Worm (Caenorhabditis elegans) whole organism, L4 larva: Measurements from ENCODE around the gene C16C8.18.
A peak's percentile ranks its signal among the peaks of the same experiment; 100 is the strongest.

Experiments used
- F10B5.3 ChIP-seq: sonication (generic microtip); optimal IDR thresholded peaks from 2 replicates; lab custom pipeline; 2016; ENCODE audit warnings: mild to moderate bottlenecking, missing genetic modification characterization, missing compliant biosample characterization
- F26F4.8 ChIP-seq: fragments of 200-800 bp; sonication (Bioruptor generic); conservative IDR thresholded peaks from 2 replicates; pipeline ENCODE4 v1.3.6; 2022; ENCODE audit warnings: missing genetic modification characterization, missing compliant biosample characterization
- Y75B8A.6 ChIP-seq: fragments of 200-800 bp; sonication (Bioruptor generic); IDR thresholded peaks from 2 replicates; pipeline ENCODE4 v1.3.6; 2022; ENCODE audit warnings: missing genetic modification reagents, missing genetic modification characterization, missing compliant biosample characterization
- aha-1 ChIP-seq: fragments of 150-350 bp; peaks from one replicate; lab custom pipeline; 2014; ENCODE audit warnings: missing biosample characterization, missing genetic modification characterization
- ceh-32 ChIP-seq: sonication (generic microtip); optimal IDR thresholded peaks from 2 replicates; lab custom pipeline; 2016; ENCODE audit warnings: mild to moderate bottlenecking, missing genetic modification characterization, missing compliant biosample characterization; ENCODE audit not compliant: poor library complexity
- ceh-44 ChIP-seq: fragments of 200-800 bp; sonication (Bioruptor generic); IDR thresholded peaks from 2 replicates; pipeline ENCODE4 v1.3.6; 2022; ENCODE audit warnings: missing genetic modification reagents, missing genetic modification characterization, missing compliant biosample characterization
- ceh-62 ChIP-seq: sonication (generic microtip); optimal IDR thresholded peaks from 2 replicates; lab custom pipeline; 2017; ENCODE audit warnings: missing biosample characterization, missing genetic modification characterization
- cey-2 ChIP-seq: sonication (generic microtip); optimal IDR thresholded peaks from 3 replicates; lab custom pipeline; 2017; ENCODE audit warnings: missing genetic modification characterization, mild to moderate bottlenecking, missing compliant biosample characterization, antibody characterized with exemption, borderline replicate concordance; ENCODE audit not compliant: insufficient read depth
- dmd-6 ChIP-seq: fragments of 200-800 bp; sonication (Bioruptor generic); IDR thresholded peaks from 2 replicates; pipeline ENCODE4 v1.3.6; 2022; ENCODE audit warnings: missing genetic modification reagents, missing genetic modification characterization, missing compliant biosample characterization
- dmd-8 ChIP-seq: fragments of 200-800 bp; sonication (Bioruptor generic); IDR thresholded peaks from 2 replicates; pipeline ENCODE4 v1.3.6; 2022; ENCODE audit warnings: missing genetic modification characterization, missing compliant biosample characterization
- dmd-9 ChIP-seq: fragments of 200-800 bp; sonication (Bioruptor generic); IDR thresholded peaks from 2 replicates; pipeline ENCODE4 v1.3.6; 2022; ENCODE audit warnings: missing genetic modification reagents, missing genetic modification characterization, missing compliant biosample characterization
- dpl-1 ChIP-seq: fragments of 150-350 bp; optimal IDR thresholded peaks from 2 replicates; lab custom pipeline; 2014; ENCODE audit warnings: missing biosample characterization, missing genetic modification reagents, missing genetic modification characterization
- duxl-1 ChIP-seq: sonication (generic microtip); optimal IDR thresholded peaks from 2 replicates; lab custom pipeline; 2016; ENCODE audit warnings: mild to moderate bottlenecking, missing genetic modification characterization, moderate library complexity, missing compliant biosample characterization; ENCODE audit not compliant: poor library complexity
- fkh-10 ChIP-seq: fragments of 150-350 bp; optimal IDR thresholded peaks from 2 replicates; lab custom pipeline; 2014; ENCODE audit warnings: missing biosample characterization, missing genetic modification reagents, missing genetic modification characterization
- hlh-11 ChIP-seq: fragments of 200-800 bp; sonication (Bioruptor generic); optimal IDR thresholded peaks from 2 replicates; lab custom pipeline; 2018; ENCODE audit warnings: mild to moderate bottlenecking, missing genetic modification characterization, missing compliant biosample characterization
- lim-7 ChIP-seq: fragments of 200-800 bp; sonication (Bioruptor generic); IDR thresholded peaks from 2 replicates; pipeline ENCODE4 v1.3.6; 2022; ENCODE audit warnings: missing genetic modification characterization, missing compliant biosample characterization
- lin-1 ChIP-seq: fragments of 200-800 bp; sonication (Bioruptor generic); IDR thresholded peaks from 2 replicates; pipeline ENCODE4 v1.3.6; 2022; ENCODE audit warnings: missing genetic modification reagents, missing genetic modification characterization, missing compliant biosample characterization
- lin-13 ChIP-seq: fragments of 150-350 bp; optimal IDR thresholded peaks from 2 replicates; lab custom pipeline; 2014; ENCODE audit warnings: missing biosample characterization, missing genetic modification reagents, missing genetic modification characterization
- madf-9 ChIP-seq: fragments of 200-800 bp; sonication (Bioruptor generic); conservative IDR thresholded peaks from 2 replicates; pipeline ENCODE4 v1.3.6; 2022; ENCODE audit warnings: missing genetic modification reagents, missing genetic modification characterization, missing compliant biosample characterization
- mdt-29 ChIP-seq: fragments of 200-800 bp; sonication (Bioruptor generic); IDR thresholded peaks from 2 replicates; pipeline ENCODE4 v1.3.6; 2022; ENCODE audit warnings: missing genetic modification reagents, missing genetic modification characterization, missing compliant biosample characterization
- mxl-2 ChIP-seq: fragments of 200-800 bp; sonication (Bioruptor generic); conservative IDR thresholded peaks from 2 replicates; pipeline ENCODE4 v1.3.6; 2022; ENCODE audit warnings: missing genetic modification reagents, missing genetic modification characterization, missing compliant biosample characterization
- nhr-102 ChIP-seq: sonication (generic microtip); optimal IDR thresholded peaks from 2 replicates; lab custom pipeline; 2016; ENCODE audit warnings: mild to moderate bottlenecking, missing genetic modification characterization, moderate library complexity, missing compliant biosample characterization
- nhr-111 ChIP-seq: fragments of 200-800 bp; sonication (Bioruptor generic); optimal IDR thresholded peaks from 2 replicates; lab custom pipeline; 2018; ENCODE audit warnings: mild to moderate bottlenecking, missing genetic modification characterization, missing compliant biosample characterization
- nhr-25 ChIP-seq: sonication (generic microtip); optimal IDR thresholded peaks from 2 replicates; lab custom pipeline; 2017; ENCODE audit warnings: missing genetic modification characterization, mild to moderate bottlenecking, missing compliant biosample characterization, antibody characterized with exemption, moderate library complexity, borderline replicate concordance; ENCODE audit not compliant: insufficient read depth
- nhr-28 ChIP-seq: fragments of 150-350 bp; optimal IDR thresholded peaks from 2 replicates; lab custom pipeline; 2014; ENCODE audit warnings: missing biosample characterization, missing genetic modification characterization
- nhr-76 ChIP-seq: fragments of 150-350 bp; optimal IDR thresholded peaks from 2 replicates; lab custom pipeline; 2014; ENCODE audit warnings: missing biosample characterization, missing genetic modification characterization
- nhr-77 ChIP-seq: fragments of 150-350 bp; optimal IDR thresholded peaks from 2 replicates; lab custom pipeline; 2014; ENCODE audit warnings: missing biosample characterization, missing genetic modification characterization
- php-3 ChIP-seq: fragments of 200-800 bp; sonication (Bioruptor generic); IDR thresholded peaks from 2 replicates; pipeline ENCODE4 v1.3.6; 2022; ENCODE audit warnings: missing genetic modification reagents, missing genetic modification characterization, missing compliant biosample characterization
- pqm-1 ChIP-seq: sonication (generic microtip); optimal IDR thresholded peaks from 2 replicates; lab custom pipeline; 2017; ENCODE audit warnings: missing biosample characterization, missing genetic modification characterization
- rbr-2 ChIP-seq: sonication (generic microtip); optimal IDR thresholded peaks from 2 replicates; lab custom pipeline; 2016; ENCODE audit warnings: missing genotype, missing genetic modification characterization, missing compliant biosample characterization
- set-16 ChIP-seq: fragments of 200-800 bp; sonication (Bioruptor generic); IDR thresholded peaks from 2 replicates; pipeline ENCODE4 v1.3.6; 2022; ENCODE audit warnings: missing genetic modification reagents, missing genetic modification characterization, missing compliant biosample characterization
- skn-1 ChIP-seq: fragments of 150-350 bp; optimal IDR thresholded peaks from 2 replicates; lab custom pipeline; 2014; ENCODE audit warnings: missing biosample characterization, missing genetic modification characterization
- spr-3 ChIP-seq: fragments of 200-800 bp; sonication (Bioruptor generic); optimal IDR thresholded peaks from 2 replicates; lab custom pipeline; 2018; ENCODE audit warnings: mild to moderate bottlenecking, missing genetic modification characterization, missing compliant biosample characterization
- unc-130 ChIP-seq: sonication (generic microtip); optimal IDR thresholded peaks from 2 replicates; lab custom pipeline; 2016; ENCODE audit warnings: missing genetic modification reagents, missing genetic modification characterization, missing compliant biosample characterization
- unc-62 ChIP-seq, 3 experiments: fragments of 150-350 bp in 1 of 3; sonication (generic microtip); optimal IDR thresholded peaks in 2 of 3; peaks in 1 of 3; 1 replicate in 1 of 3; 2 replicates in 2 of 3; lab custom pipeline; 2014 to 2017; ENCODE audit warnings: missing biosample characterization in 3 of 3, missing genetic modification characterization in 3 of 3, missing genetic modification reagents in 3 of 3, missing genotype in 1 of 3
- vab-7 ChIP-seq: fragments of 200-800 bp; sonication (Bioruptor generic); IDR thresholded peaks from 2 replicates; pipeline ENCODE4 v1.3.6; 2022; ENCODE audit warnings: missing genetic modification reagents, missing genetic modification characterization, missing compliant biosample characterization

C16C8.18 gene

ce11 chrII:3439244-3439698 is 9.8 kb downstream of the C16C8.18 start (continued):
- TF ChIP-seq dmd-8 (GFP tag; lab: Robert Waterston, UW) (peak; percentile 91), set-16 (GFP tag; lab: Robert Waterston, UW) (peak; percentile 95), ceh-32 (tag; lab: Kevin White, UChicago) (no peak), rbr-2 (peak; percentile 48), cey-2 (tag; lab: Kevin White, UChicago) (no peak), ceh-44 (GFP tag; lab: Robert Waterston, UW) (peak; percentile 54; the same call in 1 of the 2 replicates), nhr-76 (tag; lab: Kevin White, UChicago) (no peak), F10B5.3 (tag; lab: Kevin White, UChicago) (no peak), ceh-62 (tag; lab: Kevin White, UChicago) (no peak), nhr-25 (no peak), madf-9 (GFP tag; lab: Robert Waterston, UW) (peak; percentile 26; the same call in 1 of the 2 replicates), skn-1 (tag; lab: Kevin White, UChicago) (no peak), nhr-111 (GFP tag; lab: Kevin White, UChicago) (no peak), lin-1 (GFP tag; lab: Robert Waterston, UW) (0 out of 2 replicates have a peak, but pooled peaks have one; percentile 65), Y75B8A.6 (GFP tag; lab: Robert Waterston, UW) (no peak; the same call in 1 of the 2 replicates), mxl-2 (GFP tag; lab: Robert Waterston, UW) (no peak), unc-62 (GFP tag; optimal IDR thresholded peaks at IDR 0.05 in 1 of 2; lab: Kevin White, UChicago) (no peak), unc-62 (tag; optimal IDR thresholded peaks at IDR 0.05; lab: Kevin White, UChicago) (no peak), mdt-29 (peak; percentile 86), hlh-11 (tag; lab: Kevin White, UChicago) (peak; percentile 81), F26F4.8 (peak; percentile 81), dmd-9 (GFP tag; lab: Robert Waterston, UW) (peak; percentile 78), aha-1 (peak; percentile 71), spr-3 (GFP tag; lab: Kevin White, UChicago) (peak; percentile 62), vab-7 (GFP tag; lab: Robert Waterston, UW) (peak; percentile 84), fkh-10 (no peak), lim-7 (GFP tag; lab: Robert Waterston, UW) (peak; percentile 72; the same call in 1 of the 2 replicates), duxl-1 (tag; lab: Kevin White, UChicago) (peak; percentile 73), lin-13 (GFP tag; lab: Kevin White, UChicago) (peak; percentile 58)

- TF ChIP-seq unc-130 (no peak), dpl-1 (GFP tag; lab: Kevin White, UChicago) (no peak), pqm-1 (tag; lab: Kevin White, UChicago) (peak; percentile 55), nhr-28 (tag; lab: Kevin White, UChicago) (peak; percentile 60), F26F4.8 (no peak), php-3 (GFP tag; lab: Robert Waterston, UW) (0 out of 2 replicates have a peak, but pooled peaks have one; percentile 22), lin-13 (GFP tag; lab: Kevin White, UChicago) (no peak), dmd-6 (GFP tag; lab: Robert Waterston, UW) (peak; percentile 63), nhr-102 (tag; lab: Kevin White, UChicago) (no peak), nhr-77 (tag; lab: Kevin White, UChicago) (no peak)
Measured at ce11 chrII:3439842-3440640, 10.5 kb downstream of the C16C8.18 start.
